Fruit fly (Drosophila melanogaster): ENCODE data around the gene Galt.

DNA sequence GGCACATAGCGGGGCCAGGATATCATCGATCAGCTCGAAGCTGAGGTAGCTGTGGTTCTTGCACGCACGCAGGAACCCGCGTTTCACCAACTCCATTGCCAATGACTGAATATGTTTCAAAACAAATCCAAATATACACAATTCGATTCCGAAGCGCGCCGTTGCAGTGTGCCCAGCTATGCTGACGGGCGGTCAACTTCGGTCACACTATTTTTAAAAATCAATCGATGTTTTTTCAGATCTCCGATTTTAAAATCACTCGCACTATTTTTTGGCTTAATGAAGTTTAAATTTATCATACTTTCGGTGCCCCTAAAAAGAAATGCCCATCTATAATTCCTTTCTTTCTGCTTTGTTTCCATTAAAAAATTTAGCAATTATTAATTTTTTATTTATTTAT is 9.6 kb upstream of the Galt start, which contains the start of gene Nse1:
- TF ChIP-seq CG18619 (GFP tag; optimal IDR thresholded peaks at IDR 0.05) (no peak), CG4282 (GFP tag; optimal IDR thresholded peaks at IDR 0.05) (no peak), CG11723 (GFP tag; optimal IDR thresholded peaks at IDR 0.05) (no peak), phol (tag; optimal IDR thresholded peaks at IDR 0.05) (no peak), CG9932 (GFP tag; IDR thresholded peaks at IDR 0.05) (no peak), org-1 (GFP tag; optimal IDR thresholded peaks at IDR 0.05) (no peak)

All from whole organism, embryonic.